Worm (Caenorhabditis elegans) whole organism, L1 larva: ENCODE results near the gene ins-9.

Experiments
- F16B12.6 ChIP-seq: fragments of 150-350 bp; optimal IDR thresholded peaks from 2 replicates; lab custom pipeline; 2014; ENCODE audit warnings: missing biosample characterization, missing genetic modification characterization
- Y116A8C.19 ChIP-seq: sonication (generic microtip); optimal IDR thresholded peaks from 2 replicates; lab custom pipeline; 2016; ENCODE audit warnings: missing compliant biosample characterization, missing genetic modification characterization, borderline replicate concordance
- aha-1 ChIP-seq: fragments of 150-350 bp; optimal IDR thresholded peaks from 2 replicates; lab custom pipeline; 2014; ENCODE audit warnings: missing biosample characterization, missing genetic modification characterization
- alr-1 ChIP-seq: fragments of 200-800 bp; sonication (Bioruptor generic); optimal IDR thresholded peaks from 2 replicates; lab custom pipeline; 2018; ENCODE audit warnings: borderline replicate concordance, mild to moderate bottlenecking, missing genetic modification characterization, missing compliant biosample characterization
- aly-2 ChIP-seq: fragments of 150-350 bp; optimal IDR thresholded peaks from 2 replicates; lab custom pipeline; 2014; ENCODE audit warnings: missing biosample characterization, missing genetic modification characterization
- blmp-1 ChIP-seq: fragments of 150-350 bp; optimal IDR thresholded peaks from 2 replicates; lab custom pipeline; 2014; ENCODE audit warnings: missing biosample characterization, missing genetic modification characterization
- ceh-63 ChIP-seq: fragments of 200-800 bp; sonication (Bioruptor generic); optimal IDR thresholded peaks from 2 replicates; lab custom pipeline; 2018; ENCODE audit warnings: mild to moderate bottlenecking, missing genetic modification characterization, missing compliant biosample characterization
- dpl-1 ChIP-seq, 3 experiments: fragments of 150-350 bp in 2 of 3; sonication (generic microtip) in 1 of 3; optimal IDR thresholded peaks; 2 replicates each; lab custom pipeline; 2014 to 2017; ENCODE audit warnings: missing biosample characterization in 3 of 3, missing genetic modification characterization in 3 of 3, missing genetic modification reagents in 3 of 3
- dsc-1 ChIP-seq: sonication (generic microtip); optimal IDR thresholded peaks from 2 replicates; lab custom pipeline; 2016; ENCODE audit warnings: mild to moderate bottlenecking, missing genetic modification characterization, missing compliant biosample characterization
- efl-1 ChIP-seq, 4 experiments: fragments of 150-350 bp; optimal IDR thresholded peaks in 3 of 4; peaks in 1 of 4; 1 replicate in 1 of 4; 2 replicates in 3 of 4; lab custom pipeline; 2014; ENCODE audit warnings: missing biosample characterization in 2 of 4, missing genetic modification characterization in 2 of 4, missing genetic modification reagents in 2 of 4
- efl-3 ChIP-seq: fragments of 200-800 bp; sonication (Bioruptor generic); optimal IDR thresholded peaks from 2 replicates; lab custom pipeline; 2018; ENCODE audit warnings: mild to moderate bottlenecking, missing genetic modification characterization, missing compliant biosample characterization
- egl-13 ChIP-seq: sonication (generic microtip); optimal IDR thresholded peaks from 2 replicates; lab custom pipeline; 2016; ENCODE audit warnings: missing genotype, missing genetic modification reagents, missing genetic modification characterization, missing compliant biosample characterization
- egl-27 ChIP-seq, 2 experiments: fragments of 150-350 bp in 1 of 2; sonication (generic microtip); optimal IDR thresholded peaks; 3 replicates each; lab custom pipeline; 2017 to 2018; ENCODE audit warnings: missing biosample characterization in 2 of 2, missing genetic modification characterization in 2 of 2, missing genetic modification reagents in 2 of 2
- elt-2 ChIP-seq: sonication (generic microtip); optimal IDR thresholded peaks from 2 replicates; lab custom pipeline; 2016; ENCODE audit warnings: missing genetic modification characterization, mild to moderate bottlenecking, inconsistent platforms, missing compliant biosample characterization, missing genetic modification reagents
- fkh-4 ChIP-seq: sonication (generic microtip); optimal IDR thresholded peaks from 2 replicates; lab custom pipeline; 2016; ENCODE audit warnings: missing compliant biosample characterization, missing genetic modification characterization, borderline replicate concordance
- fkh-8 ChIP-seq: sonication (generic microtip); optimal IDR thresholded peaks from 2 replicates; lab custom pipeline; 2016; ENCODE audit warnings: mild to moderate bottlenecking, missing genetic modification characterization, missing compliant biosample characterization
- hlh-17 ChIP-seq: fragments of 200-800 bp; sonication (Bioruptor generic); optimal IDR thresholded peaks from 2 replicates; lab custom pipeline; 2018; ENCODE audit warnings: missing genetic modification characterization, mild to moderate bottlenecking, missing compliant biosample characterization, moderate library complexity, borderline replicate concordance
- hlh-4 ChIP-seq: sonication (generic microtip); optimal IDR thresholded peaks from 2 replicates; lab custom pipeline; 2016; ENCODE audit warnings: mild to moderate bottlenecking, missing genetic modification characterization, missing compliant biosample characterization
- irx-1 ChIP-seq: sonication (generic microtip); optimal IDR thresholded peaks from 2 replicates; lab custom pipeline; 2016; ENCODE audit warnings: missing genetic modification characterization, missing compliant biosample characterization
- isw-1 ChIP-seq: fragments of 200-800 bp; sonication (Bioruptor generic); IDR thresholded peaks from 2 replicates; pipeline ENCODE4 v1.3.6; 2022; ENCODE audit warnings: missing genetic modification characterization, missing compliant biosample characterization
- jun-1 ChIP-seq: fragments of 150-350 bp; optimal IDR thresholded peaks from 2 replicates; lab custom pipeline; 2014; ENCODE audit warnings: missing biosample characterization, missing genetic modification reagents, missing genetic modification characterization
- lin-13 ChIP-seq: fragments of 150-350 bp; optimal IDR thresholded peaks from 2 replicates; lab custom pipeline; 2014; ENCODE audit warnings: missing biosample characterization, missing genetic modification reagents, missing genetic modification characterization
- lin-14 ChIP-seq: fragments of 200-800 bp; sonication (Bioruptor generic); optimal IDR thresholded peaks from 2 replicates; lab custom pipeline; 2018; ENCODE audit warnings: mild to moderate bottlenecking, missing genetic modification characterization, moderate library complexity, missing compliant biosample characterization
- lin-15B ChIP-seq: fragments of 150-350 bp; sonication (generic microtip); optimal IDR thresholded peaks from 3 replicates; lab custom pipeline; 2014; ENCODE audit warnings: missing biosample characterization, missing genetic modification characterization
- lin-35 ChIP-seq, 2 experiments: fragments of 150-350 bp; optimal IDR thresholded peaks; 2 replicates each; lab custom pipeline; 2014; ENCODE audit warnings: missing biosample characterization in 2 of 2, missing genetic modification characterization in 2 of 2, missing genetic modification reagents in 2 of 2
- lin-39 ChIP-seq: fragments of 150-350 bp; optimal IDR thresholded peaks from 2 replicates; lab custom pipeline; 2014; ENCODE audit warnings: missing biosample characterization, missing genetic modification reagents, missing genetic modification characterization
- lir-3 ChIP-seq: sonication (generic microtip); optimal IDR thresholded peaks from 2 replicates; lab custom pipeline; 2016; ENCODE audit warnings: mild to moderate bottlenecking, missing genetic modification characterization, moderate library complexity, missing compliant biosample characterization; ENCODE audit not compliant: poor library complexity
- mab-9 ChIP-seq: fragments of 200-800 bp; sonication (Bioruptor generic); IDR thresholded peaks from 2 replicates; pipeline ENCODE4 v1.3.6; 2022; ENCODE audit warnings: missing genetic modification reagents, missing genetic modification characterization, missing compliant biosample characterization
- mdl-1 ChIP-seq, 2 experiments: fragments of 150-350 bp; optimal IDR thresholded peaks; 2 replicates each; lab custom pipeline; 2014 to 2017; ENCODE audit warnings: missing biosample characterization in 2 of 2, missing genetic modification characterization in 2 of 2, inconsistent platforms in 1 of 2
- mef-2 ChIP-seq: fragments of 150-350 bp; optimal IDR thresholded peaks from 2 replicates; lab custom pipeline; 2014; ENCODE audit warnings: missing biosample characterization, missing genetic modification characterization
- mep-1 ChIP-seq: fragments of 150-350 bp; optimal IDR thresholded peaks from 2 replicates; lab custom pipeline; 2014; ENCODE audit warnings: missing biosample characterization, missing genetic modification characterization
- nhr-12 ChIP-seq: sonication (generic microtip); optimal IDR thresholded peaks from 2 replicates; lab custom pipeline; 2017; ENCODE audit warnings: missing biosample characterization, missing genetic modification characterization
- nhr-19 ChIP-seq: fragments of 200-800 bp; sonication (Bioruptor generic); conservative IDR thresholded peaks from 2 replicates; pipeline ENCODE4 v1.3.6; 2022; ENCODE audit warnings: missing genetic modification characterization, missing compliant biosample characterization
- nhr-237 ChIP-seq: fragments of 150-350 bp; optimal IDR thresholded peaks from 2 replicates; lab custom pipeline; 2014; ENCODE audit warnings: missing biosample characterization, missing genetic modification characterization
- nhr-28 ChIP-seq: fragments of 150-350 bp; optimal IDR thresholded peaks from 2 replicates; lab custom pipeline; 2014; ENCODE audit warnings: missing biosample characterization, missing genetic modification characterization
- nhr-47 ChIP-seq: sonication (generic microtip); optimal IDR thresholded peaks from 2 replicates; lab custom pipeline; 2016; ENCODE audit warnings: mild to moderate bottlenecking, missing genetic modification characterization, moderate library complexity, missing compliant biosample characterization
- nhr-76 ChIP-seq: sonication (generic microtip); optimal IDR thresholded peaks from 2 replicates; lab custom pipeline; 2017; ENCODE audit warnings: missing biosample characterization, missing genetic modification characterization
- nhr-84 ChIP-seq: sonication (generic microtip); optimal IDR thresholded peaks from 2 replicates; lab custom pipeline; 2017; ENCODE audit warnings: missing biosample characterization, missing genetic modification characterization
- nhr-85 ChIP-seq: sonication (generic microtip); peaks from one replicate; lab custom pipeline; 2016; ENCODE audit warnings: missing genetic modification characterization, inconsistent platforms, missing compliant biosample characterization
- nhr-90 ChIP-seq: sonication (generic microtip); optimal IDR thresholded peaks from 2 replicates; lab custom pipeline; 2016; ENCODE audit warnings: mild to moderate bottlenecking, missing genetic modification characterization, missing compliant biosample characterization; ENCODE audit not compliant: poor library complexity
- pag-3 ChIP-seq: sonication (generic microtip); optimal IDR thresholded peaks from 2 replicates; lab custom pipeline; 2017; ENCODE audit warnings: missing genetic modification characterization, mild to moderate bottlenecking, missing compliant biosample characterization, antibody characterized with exemption, borderline replicate concordance; ENCODE audit not compliant: insufficient read depth
- pqm-1 ChIP-seq: sonication (generic microtip); optimal IDR thresholded peaks from 3 replicates; lab custom pipeline; 2017; ENCODE audit warnings: missing biosample characterization, missing genetic modification characterization
- swsn-7 ChIP-seq: sonication (generic microtip); optimal IDR thresholded peaks from 2 replicates; lab custom pipeline; 2016; ENCODE audit warnings: missing genetic modification characterization, missing compliant biosample characterization
- tbx-2 ChIP-seq: sonication (generic microtip); optimal IDR thresholded peaks from 2 replicates; lab custom pipeline; 2016; ENCODE audit warnings: missing genetic modification characterization, missing compliant biosample characterization
- unc-130 ChIP-seq: fragments of 150-350 bp; optimal IDR thresholded peaks from 2 replicates; lab custom pipeline; 2017; ENCODE audit warnings: missing biosample characterization, missing genetic modification characterization, inconsistent platforms
- unc-62 ChIP-seq: fragments of 150-350 bp; optimal IDR thresholded peaks from 2 replicates; lab custom pipeline; 2014; ENCODE audit warnings: missing biosample characterization, missing genetic modification reagents, missing genetic modification characterization
- vab-15 ChIP-seq: sonication (generic microtip); optimal IDR thresholded peaks from 2 replicates; lab custom pipeline; 2017; ENCODE audit warnings: missing genotype, mild to moderate bottlenecking, missing genetic modification characterization, missing compliant biosample characterization
- xbp-1 ChIP-seq: sonication (generic microtip); optimal IDR thresholded peaks from 2 replicates; lab custom pipeline; 2016; ENCODE audit warnings: missing genetic modification characterization, missing compliant biosample characterization
- ztf-4 ChIP-seq: fragments of 150-350 bp; optimal IDR thresholded peaks from 2 replicates; lab custom pipeline; 2014; ENCODE audit warnings: missing biosample characterization, missing genetic modification characterization

ins-9 gene

DNA sequence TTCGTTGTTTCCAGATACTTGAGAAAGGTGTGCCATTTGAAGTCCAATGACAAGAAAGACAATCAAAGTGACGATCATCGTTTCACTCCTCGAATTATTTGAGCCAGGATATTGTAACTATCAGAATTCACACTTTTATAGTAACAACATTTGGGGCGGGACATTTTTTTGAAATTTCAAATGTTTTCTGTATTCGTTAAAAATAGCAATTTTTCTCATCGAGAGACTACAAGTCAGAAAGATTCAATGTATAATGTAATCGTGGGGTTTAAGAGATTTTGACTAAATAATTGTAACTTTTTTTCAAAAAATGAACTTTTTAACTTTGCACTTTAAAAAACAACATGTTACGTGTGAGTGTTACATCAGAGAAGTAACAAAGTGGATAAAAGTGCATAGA is at the start of gene ins-9:
Gene ins-9 (minus strand): TSS at position 101 of the 400 bp plus-strand sequence.
- TF ChIP-seq efl-1 (optimal IDR thresholded peaks at IDR 0.05; lab: Kevin White, UChicago) (no peak), efl-1 (GFP tag; optimal IDR thresholded peaks at IDR 0.05 in 1 of 2; lab: Kevin White, UChicago) (no peak), nhr-28 (tag; lab: Kevin White, UChicago) (no peak), lin-39 (tag; lab: Kevin White, UChicago) (no peak), hlh-4 (tag; lab: Kevin White, UChicago) (no peak), aly-2 (tag; lab: Kevin White, UChicago) (no peak), mep-1 (no peak), nhr-237 (tag; lab: Kevin White, UChicago) (no peak), blmp-1 (tag; lab: Kevin White, UChicago) (no peak), Y116A8C.19 (tag; lab: Kevin White, UChicago) (no peak), mdl-1 (tag; optimal IDR thresholded peaks at IDR 0.05; lab: Kevin White, UChicago) (no peak), nhr-76 (no peak), swsn-7 (tag; lab: Kevin White, UChicago) (no peak), fkh-4 (tag; lab: Kevin White, UChicago) (no peak)

DNA sequence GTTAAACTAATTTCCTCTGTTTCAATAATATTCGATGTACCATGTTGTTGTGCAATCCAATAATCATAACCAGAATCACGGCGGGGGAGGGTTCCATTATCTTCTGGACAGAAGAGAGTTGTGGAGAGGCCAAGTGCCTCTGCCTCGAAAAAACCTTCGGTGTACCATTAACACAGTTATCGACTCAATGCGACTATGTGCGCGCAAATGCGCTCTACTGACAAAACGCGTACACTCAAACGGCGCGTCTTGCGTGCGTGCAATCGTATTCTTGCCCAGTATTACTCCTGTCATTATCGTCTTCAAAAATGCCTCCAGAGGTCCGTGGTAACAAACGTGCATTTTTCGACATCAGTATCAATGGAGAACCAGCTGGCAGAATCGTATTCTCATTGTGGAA is 44.6 kb upstream of the ins-9 start, which contains the start of gene cyn-8:
Gene cyn-8 (plus strand): TSS at position 217 of the 400 bp plus-strand sequence.
- TF ChIP-seq lin-14 (GFP tag; lab: Kevin White, UChicago) (peak; percentile 49), egl-27 (tag; optimal IDR thresholded peaks at IDR 0.05; lab: Kevin White, UChicago) (no peak), F16B12.6 (no peak), ceh-63 (GFP tag; lab: Kevin White, UChicago) (no peak), egl-13 (no peak), ztf-4 (tag; lab: Kevin White, UChicago) (no peak), mab-9 (GFP tag; lab: Robert Waterston, UW) (no peak), unc-62 (GFP tag; lab: Kevin White, UChicago) (no peak), mep-1 (peak; percentile 24), elt-2 (tag; lab: Kevin White, UChicago) (no peak), xbp-1 (tag; lab: Kevin White, UChicago) (peak; percentile 25), vab-15 (tag; lab: Kevin White, UChicago) (no peak), nhr-90 (tag; lab: Kevin White, UChicago) (peak; percentile 9), jun-1 (tag; lab: Kevin White, UChicago) (no peak), hlh-17 (GFP tag; lab: Kevin White, UChicago) (no peak), nhr-237 (tag; lab: Kevin White, UChicago) (no peak), nhr-12 (no peak), irx-1 (no peak), lin-13 (GFP tag; lab: Kevin White, UChicago) (no peak), fkh-8 (tag; lab: Kevin White, UChicago) (no peak), nhr-84 (tag; lab: Kevin White, UChicago) (no peak), alr-1 (no peak), tbx-2 (tag; lab: Kevin White, UChicago) (no peak), lin-35 (GFP tag; optimal IDR thresholded peaks at IDR 0.05; lab: Kevin White, UChicago) (peak; percentile 10 to 76), Y116A8C.19 (tag; lab: Kevin White, UChicago) (no peak), lir-3 (tag; lab: Kevin White, UChicago) (no peak), nhr-85 (tag; lab: Kevin White, UChicago) (peak; percentile 68), efl-3 (GFP tag; lab: Kevin White, UChicago) (no peak), hlh-4 (tag; lab: Kevin White, UChicago) (no peak), lin-39 (tag; lab: Kevin White, UChicago) (no peak), dsc-1 (no peak), aly-2 (tag; lab: Kevin White, UChicago) (no peak), dpl-1 (GFP tag; optimal IDR thresholded peaks at IDR 0.05; lab: Kevin White, UChicago) (peak in 2 of 3 experiments; percentile 33 to 45), nhr-19 (GFP tag; lab: Robert Waterston, UW) (no peak), fkh-4 (tag; lab: Kevin White, UChicago) (no peak), lin-15B (no peak), aha-1 (tag; lab: Kevin White, UChicago) (no peak), isw-1 (GFP tag; lab: Robert Waterston, UW) (no peak), pag-3 (tag; lab: Kevin White, UChicago) (no peak), mef-2 (tag; lab: Kevin White, UChicago) (no peak), unc-130 (peak; percentile 40), nhr-47 (tag; lab: Kevin White, UChicago) (peak; percentile 15), pqm-1 (no peak)
